Fruit fly (Drosophila melanogaster) whole organism, embryonic: ENCODE results near the gene mora.
A peak's percentile ranks its signal among the peaks of the same experiment; 100 is the strongest.

Experiments used
- Awh ChIP-seq: fragments of 200-800 bp; sonication (Bioruptor generic); IDR thresholded peaks from 2 replicates; pipeline ENCODE4, ENCODE4 v1.3.6; 2022; ENCODE audit warnings: missing biosample characterization, missing genetic modification characterization
- C15 ChIP-seq: fragments of 200-800 bp; sonication (Bioruptor generic); IDR thresholded peaks from 3 replicates; pipeline ENCODE4 v1.3.6; 2022; ENCODE audit warnings: missing biosample characterization, missing genetic modification characterization
- CG10147 ChIP-seq: fragments of 200-800 bp; sonication (Bioruptor generic); optimal IDR thresholded peaks from 2 replicates; lab custom pipeline; 2019; ENCODE audit warnings: missing biosample characterization, mild to moderate bottlenecking, missing genetic modification characterization, moderate library complexity
- CG10462 ChIP-seq: fragments of 200-800 bp; sonication (Bioruptor generic); optimal IDR thresholded peaks from 2 replicates; lab custom pipeline; 2016; ENCODE audit warnings: missing biosample characterization, missing genetic modification characterization
- CG10979 ChIP-seq: fragments of 200-800 bp; sonication (Bioruptor generic); optimal IDR thresholded peaks from 2 replicates; lab custom pipeline; 2018; ENCODE audit warnings: missing biosample characterization, mild to moderate bottlenecking, missing genetic modification characterization, moderate library complexity
- CG11560 ChIP-seq: fragments of 200-800 bp; sonication (Bioruptor generic); IDR thresholded peaks from 3 replicates; pipeline ENCODE4 v1.3.6; 2022; ENCODE audit warnings: missing biosample characterization, missing genetic modification characterization
- CG12744 ChIP-seq: fragments of 200-800 bp; sonication (Bioruptor generic); optimal IDR thresholded peaks from 2 replicates; lab custom pipeline; 2016; ENCODE audit warnings: missing biosample characterization, missing genetic modification characterization
- CG13123 ChIP-seq: fragments of 200-800 bp; sonication (Bioruptor generic); optimal IDR thresholded peaks from 2 replicates; lab custom pipeline; 2016; ENCODE audit warnings: missing biosample characterization, missing genetic modification characterization
- CG1602 ChIP-seq: fragments of 200-800 bp; sonication (Bioruptor generic); optimal IDR thresholded peaks from 3 replicates; lab custom pipeline; 2016; ENCODE audit warnings: missing biosample characterization, missing genetic modification characterization
- CG16813 ChIP-seq: fragments of 200-800 bp; sonication (Bioruptor generic); IDR thresholded peaks from 3 replicates; pipeline ENCODE4 v1.3.6; 2022; ENCODE audit warnings: missing biosample characterization, missing genetic modification characterization; ENCODE audit not compliant: partially characterized antibody
- CG16863 ChIP-seq: fragments of 200-800 bp; sonication (Bioruptor generic); optimal IDR thresholded peaks from 3 replicates; lab custom pipeline; 2016; ENCODE audit warnings: missing biosample characterization, missing genetic modification characterization
- CG17385 ChIP-seq: fragments of 200-800 bp; sonication (Bioruptor generic); optimal IDR thresholded peaks from 3 replicates; lab custom pipeline; 2018; ENCODE audit warnings: missing biosample characterization, mild to moderate bottlenecking, missing genetic modification characterization
- CG1832 ChIP-seq: fragments of 200-800 bp; sonication (Bioruptor generic); optimal IDR thresholded peaks from 2 replicates; lab custom pipeline; 2017; ENCODE audit warnings: missing biosample characterization, mild to moderate bottlenecking, missing genetic modification characterization, inconsistent platforms
- CG18476 ChIP-seq: fragments of 200-800 bp; sonication (Bioruptor generic); optimal IDR thresholded peaks from 2 replicates; lab custom pipeline; 2016; ENCODE audit warnings: missing biosample characterization, mild to moderate bottlenecking, missing genetic modification characterization
- CG2199 ChIP-seq: fragments of 200-800 bp; sonication (Bioruptor generic); IDR thresholded peaks from 3 replicates; pipeline ENCODE4 v1.3.6; 2022; ENCODE audit warnings: missing biosample characterization, missing genetic modification characterization
- CG2678 ChIP-seq: fragments of 200-800 bp; sonication (Bioruptor generic); optimal IDR thresholded peaks from 3 replicates; lab custom pipeline; 2019; ENCODE audit warnings: missing biosample characterization, mild to moderate bottlenecking, missing genetic modification characterization, moderate library complexity
- CG30403 ChIP-seq: fragments of 200-800 bp; sonication (Bioruptor generic); optimal IDR thresholded peaks from 3 replicates; lab custom pipeline; 2016; ENCODE audit warnings: missing biosample characterization, missing genetic modification characterization
- CG31224 ChIP-seq: fragments of 200-800 bp; sonication (Bioruptor generic); IDR thresholded peaks from 2 replicates; pipeline ENCODE4 v1.3.6; 2022; ENCODE audit warnings: missing biosample characterization, missing genetic modification characterization
- CG31441 ChIP-seq: fragments of 200-800 bp; sonication (Bioruptor generic); IDR thresholded peaks from 2 replicates; pipeline ENCODE4 v1.3.6; 2022; ENCODE audit warnings: missing biosample characterization, missing genetic modification characterization
- CG4360 ChIP-seq: fragments of 200-800 bp; sonication (Bioruptor generic); IDR thresholded peaks from 2 replicates; pipeline ENCODE4 v1.3.6; 2022; ENCODE audit warnings: missing biosample characterization, missing genetic modification characterization
- CG4820 ChIP-seq: fragments of 200-800 bp; sonication (Bioruptor generic); optimal IDR thresholded peaks from 3 replicates; lab custom pipeline; 2016; ENCODE audit warnings: missing biosample characterization, missing genetic modification characterization
- CG7271 ChIP-seq: fragments of 200-800 bp; sonication (Bioruptor generic); optimal IDR thresholded peaks from 2 replicates; lab custom pipeline; 2018; ENCODE audit warnings: missing biosample characterization, mild to moderate bottlenecking, missing genetic modification characterization, moderate library complexity
- CG7987 ChIP-seq: fragments of 200-800 bp; sonication (Bioruptor generic); optimal IDR thresholded peaks from 2 replicates; lab custom pipeline; 2018; ENCODE audit warnings: missing biosample characterization, mild to moderate bottlenecking, missing genetic modification characterization, moderate library complexity
- CG9437 ChIP-seq: fragments of 200-800 bp; sonication (Bioruptor generic); optimal IDR thresholded peaks from 2 replicates; lab custom pipeline; 2018; ENCODE audit warnings: missing biosample characterization, mild to moderate bottlenecking, missing genetic modification characterization
- Dip2 ChIP-seq: fragments of 200-800 bp; sonication (Bioruptor generic); IDR thresholded peaks from 2 replicates; pipeline ENCODE4 v1.3.6; 2022; ENCODE audit warnings: missing biosample characterization, missing genetic modification characterization
- Fer1 ChIP-seq: fragments of 200-800 bp; sonication (Bioruptor generic); optimal IDR thresholded peaks from 2 replicates; lab custom pipeline; 2017; ENCODE audit warnings: missing biosample characterization, mild to moderate bottlenecking, missing genetic modification characterization
- HHEX ChIP-seq: fragments of 200-800 bp; sonication (Bioruptor generic); optimal IDR thresholded peaks from 3 replicates; lab custom pipeline; 2017; ENCODE audit warnings: missing biosample characterization, mild to moderate bottlenecking, missing genetic modification characterization, missing genetic modification reagents
- Hr51 ChIP-seq, 2 experiments: fragments of 200-800 bp; sonication (Bioruptor generic); optimal IDR thresholded peaks; 2 replicates in 1 of 2; 3 replicates in 1 of 2; lab custom pipeline; 2016 to 2018; ENCODE audit warnings: missing biosample characterization in 2 of 2, missing genetic modification characterization in 2 of 2, mild to moderate bottlenecking in 1 of 2, moderate library complexity in 1 of 2
- Mad ChIP-seq: fragments of 200-800 bp; sonication (Bioruptor generic); optimal IDR thresholded peaks from 2 replicates; lab custom pipeline; 2016; ENCODE audit warnings: missing biosample characterization, missing genetic modification characterization
- Med ChIP-seq: fragments of 200-800 bp; sonication (Bioruptor generic); peaks from one replicate; lab custom pipeline; 2016; ENCODE audit warnings: missing biosample characterization, missing genetic modification characterization, mild to moderate bottlenecking, inconsistent platforms, moderate library complexity
- Nf-YA ChIP-seq: fragments of 200-800 bp; sonication (Bioruptor generic); IDR thresholded peaks from 2 replicates; pipeline ENCODE4 v1.3.6; 2022; ENCODE audit warnings: missing biosample characterization, missing genetic modification characterization
- Usf ChIP-seq: fragments of 200-800 bp; sonication (Bioruptor generic); optimal IDR thresholded peaks from 2 replicates; lab custom pipeline; 2017; ENCODE audit warnings: missing genotype, missing biosample characterization, missing genetic modification characterization
- Xbp1 ChIP-seq: fragments of 200-800 bp; sonication (Bioruptor generic); optimal IDR thresholded peaks from 3 replicates; lab custom pipeline; 2016; ENCODE audit warnings: missing biosample characterization, mild to moderate bottlenecking, missing genetic modification characterization
- ab ChIP-seq: fragments of 200-800 bp; sonication (Bioruptor generic); optimal IDR thresholded peaks from 2 replicates; lab custom pipeline; 2016; ENCODE audit warnings: missing biosample characterization, missing genetic modification characterization
- ap ChIP-seq: fragments of 200-800 bp; sonication (Bioruptor generic); IDR thresholded peaks from 2 replicates; pipeline ENCODE4 v1.3.6; 2022; ENCODE audit warnings: missing biosample characterization, missing genetic modification characterization
- caup ChIP-seq: fragments of 200-800 bp; sonication (Bioruptor generic); optimal IDR thresholded peaks from 3 replicates; lab custom pipeline; 2017; ENCODE audit warnings: missing biosample characterization, mild to moderate bottlenecking, missing genetic modification characterization, moderate library complexity; ENCODE audit not compliant: severe bottlenecking
- crp ChIP-seq, 2 experiments: fragments of 200-800 bp; sonication (Bioruptor generic); optimal IDR thresholded peaks; 2 replicates in 1 of 2; 3 replicates in 1 of 2; lab custom pipeline; 2017; ENCODE audit warnings: missing biosample characterization in 2 of 2, missing genetic modification characterization in 2 of 2, mild to moderate bottlenecking in 1 of 2, moderate library complexity in 1 of 2
- en ChIP-seq: fragments of 200-800 bp; sonication (Bioruptor generic); optimal IDR thresholded peaks from 2 replicates; lab custom pipeline; 2016; ENCODE audit warnings: missing biosample characterization, missing genetic modification characterization
- fd96Cb ChIP-seq: fragments of 200-800 bp; sonication (Bioruptor generic); optimal IDR thresholded peaks from 2 replicates; lab custom pipeline; 2018; ENCODE audit warnings: missing biosample characterization, mild to moderate bottlenecking, missing genetic modification characterization, moderate library complexity
- gsb-n ChIP-seq: fragments of 200-800 bp; sonication (Bioruptor generic); optimal IDR thresholded peaks from 3 replicates; lab custom pipeline; 2018; ENCODE audit warnings: missing biosample characterization, mild to moderate bottlenecking, missing genetic modification characterization
- hkb ChIP-seq, 2 experiments: fragments of 200-800 bp in 1 of 2; fragments of >200 bp in 1 of 2; sonication (Bioruptor generic) in 1 of 2; IDR thresholded peaks in 1 of 2; optimal IDR thresholded peaks in 1 of 2; 2 replicates each; pipeline versions ENCODE4 v1.3.6 to Lab custom; 2017 to 2022; ENCODE audit warnings: missing biosample characterization in 1 of 2, missing genetic modification characterization in 1 of 2
- onecut ChIP-seq: fragments of 200-800 bp; sonication (Bioruptor generic); IDR thresholded peaks from 2 replicates; pipeline ENCODE4 v1.3.6; 2022; ENCODE audit warnings: missing biosample characterization, missing genetic modification characterization
- pfk ChIP-seq: fragments of 200-800 bp; sonication (Bioruptor generic); optimal IDR thresholded peaks from 2 replicates; lab custom pipeline; 2018; ENCODE audit warnings: missing biosample characterization, mild to moderate bottlenecking, missing genetic modification characterization, moderate library complexity
- pros ChIP-seq: fragments of 200-800 bp; sonication (Bioruptor generic); optimal IDR thresholded peaks from 3 replicates; lab custom pipeline; 2019; ENCODE audit warnings: missing biosample characterization, mild to moderate bottlenecking, missing genetic modification characterization, moderate library complexity
- salm ChIP-seq: fragments of 200-800 bp; sonication (Bioruptor generic); optimal IDR thresholded peaks from 2 replicates; lab custom pipeline; 2018; ENCODE audit warnings: missing biosample characterization, mild to moderate bottlenecking, missing genetic modification characterization
- scrt ChIP-seq: fragments of 200-800 bp; sonication (Bioruptor generic); optimal IDR thresholded peaks from 2 replicates; lab custom pipeline; 2018; ENCODE audit warnings: missing biosample characterization, mild to moderate bottlenecking, missing genetic modification characterization, moderate library complexity
- sens ChIP-seq: fragments of 200-800 bp; sonication (Bioruptor generic); peaks from one replicate; lab custom pipeline; 2016; ENCODE audit warnings: missing biosample characterization, missing genetic modification characterization
- sna ChIP-seq: fragments of 200-800 bp; sonication (Bioruptor generic); IDR thresholded peaks from 2 replicates; pipeline ENCODE4 v1.3.6; 2022; ENCODE audit warnings: missing biosample characterization, missing genetic modification characterization; ENCODE audit not compliant: partially characterized antibody
- so ChIP-seq: fragments of 200-800 bp; sonication (Bioruptor generic); IDR thresholded peaks from 3 replicates; pipeline ENCODE4 v1.3.6; 2022; ENCODE audit warnings: missing biosample characterization, missing genetic modification characterization

mora gene

dm6 chr3R:24161173-24161811 lies 24.9 kb upstream of the mora start, which contains the start of the genes Myo95E and TBC1d7 (continued):
- TF ChIP-seq CG2678 (tag; lab: Kevin White, UChicago) (peak; percentile 92), hkb (optimal IDR thresholded peaks at IDR 0.05; lab: Kevin White, UChicago) (no peak), hkb (GFP tag; IDR thresholded peaks at IDR 0.05; lab: Robert Waterston, UW) (peak; percentile 92), pros (GFP tag; lab: Kevin White, UChicago) (no peak), ab (GFP tag; lab: Kevin White, UChicago) (peak; percentile 4), fd96Cb (tag; lab: Kevin White, UChicago) (peak; percentile 90), Nf-YA (GFP tag; lab: Robert Waterston, UW) (peak; percentile 83), Mad (GFP tag; lab: Kevin White, UChicago) (peak; percentile 60), CG18476 (GFP tag; lab: Kevin White, UChicago) (peak; percentile 81), C15 (GFP tag; lab: Robert Waterston, UW) (peak; percentile 87), caup (GFP tag; lab: Kevin White, UChicago) (peak; percentile 83), CG10979 (peak; percentile 86), Xbp1 (peak; percentile 89), CG31441 (GFP tag; lab: Robert Waterston, UW) (no peak), sens (GFP tag; lab: Kevin White, UChicago) (peak; percentile 88), CG31224 (peak; percentile 83), Med (GFP tag; lab: Kevin White, UChicago) (peak; percentile 87), CG30403 (peak; percentile 92), CG4360 (GFP tag; lab: Robert Waterston, UW) (peak; percentile 66), HHEX (GFP tag; lab: Kevin White, UChicago) (peak; percentile 75), CG9437 (peak; percentile 81), CG4820 (peak; percentile 82), CG12744 (no peak), CG17385 (GFP tag; lab: Kevin White, UChicago) (peak; percentile 82), so (GFP tag; lab: Robert Waterston, UW) (peak; percentile 93), CG11560 (tag; lab: Robert Waterston, UW) (peak; percentile 81), CG7987 (GFP tag; lab: Kevin White, UChicago) (peak; percentile 77), CG1602 (peak; percentile 86), ap (peak; percentile 93), Fer1 (peak; percentile 83), CG16813 (GFP tag; lab: Robert Waterston, UW) (peak; percentile 75), CG10147 (GFP tag; lab: Kevin White, UChicago) (peak; percentile 86), salm (tag; lab: Kevin White, UChicago) (peak; percentile 74), Hr51 (GFP tag; optimal IDR thresholded peaks at IDR 0.05; lab: Kevin White, UChicago) (peak; percentile 33 to 91), CG1832 (GFP tag; lab: Kevin White, UChicago) (no peak), CG16863 (peak; percentile 6), CG10462 (GFP tag; lab: Kevin White, UChicago) (peak; percentile 40), scrt (GFP tag; lab: Kevin White, UChicago) (peak; percentile 68), onecut (GFP tag; lab: Robert Waterston, UW) (peak; percentile 80), CG7271 (tag; lab: Kevin White, UChicago) (peak; percentile 60), sna (GFP tag; lab: Robert Waterston, UW) (peak; percentile 66; the same call in 1 of the 2 replicates), gsb-n (tag; lab: Kevin White, UChicago) (no peak), Awh (GFP tag; lab: Robert Waterston, UW) (peak; percentile 92), CG13123 (peak; percentile 70), CG2199 (GFP tag; lab: Robert Waterston, UW) (peak; percentile 89; the same call in 2 of the 3 replicates), Dip2 (GFP tag; lab: Robert Waterston, UW) (no peak), Usf (GFP tag; lab: Kevin White, UChicago) (peak; percentile 72), pfk (GFP tag; lab: Kevin White, UChicago) (no peak), crp (GFP tag; optimal IDR thresholded peaks at IDR 0.05; lab: Kevin White, UChicago) (peak in 1 of 2 experiments; percentile 53), en (GFP tag; lab: Kevin White, UChicago) (no peak)
